Worm (Caenorhabditis elegans) whole organism, L3 larva: ENCODE results near the gene C30E1.4.
A peak's percentile ranks its signal among the peaks of the same experiment; 100 is the strongest.
"Not testable (repeated sequence)": the region's sequence is repeated elsewhere in the genome, so short reads cannot be mapped to it uniquely, and the experiment has no call there.

Source experiments
- R02D3.7 ChIP-seq: fragments of 150-350 bp; optimal IDR thresholded peaks from 2 replicates; lab custom pipeline; 2014; ENCODE audit warnings: missing biosample characterization, missing genetic modification characterization
- aly-2 ChIP-seq: fragments of 150-350 bp; optimal IDR thresholded peaks from 2 replicates; lab custom pipeline; 2014; ENCODE audit warnings: missing biosample characterization, missing genetic modification characterization
- ama-1 ChIP-seq: fragments of 150-350 bp; optimal IDR thresholded peaks from 2 replicates; lab custom pipeline; 2018
- ceh-16 ChIP-seq: sonication (generic microtip); optimal IDR thresholded peaks from 2 replicates; lab custom pipeline; 2017; ENCODE audit warnings: missing biosample characterization, missing genetic modification characterization
- ceh-28 ChIP-seq: fragments of 150-350 bp; optimal IDR thresholded peaks from 2 replicates; lab custom pipeline; 2014; ENCODE audit warnings: missing biosample characterization, missing genetic modification reagents, missing genetic modification characterization
- ceh-82 ChIP-seq: fragments of 150-350 bp; optimal IDR thresholded peaks from 2 replicates; lab custom pipeline; 2014; ENCODE audit warnings: missing biosample characterization, missing genetic modification characterization
- egl-5 ChIP-seq: fragments of 150-350 bp; optimal IDR thresholded peaks from 2 replicates; lab custom pipeline; 2017; ENCODE audit warnings: missing biosample characterization, missing genetic modification reagents, missing genetic modification characterization, inconsistent platforms
- elt-1 ChIP-seq: fragments of 150-350 bp; optimal IDR thresholded peaks from 2 replicates; lab custom pipeline; 2014; ENCODE audit warnings: missing biosample characterization, missing genetic modification characterization
- elt-2 ChIP-seq: sonication (generic microtip); optimal IDR thresholded peaks from 2 replicates; lab custom pipeline; 2016; ENCODE audit warnings: missing genetic modification reagents, mild to moderate bottlenecking, missing genetic modification characterization, missing compliant biosample characterization
- elt-3 ChIP-seq, 3 experiments: fragments of 150-350 bp in 1 of 3; sonication (generic microtip) in 2 of 3; optimal IDR thresholded peaks; 2 replicates in 2 of 3; 4 replicates in 1 of 3; lab custom pipeline; 2014 to 2017; ENCODE audit warnings: missing biosample characterization in 3 of 3, missing genetic modification characterization in 3 of 3
- fkh-10 ChIP-seq: sonication (generic microtip); optimal IDR thresholded peaks from 2 replicates; lab custom pipeline; 2017; ENCODE audit warnings: missing biosample characterization, missing genetic modification reagents, missing genetic modification characterization
- hmg-11 ChIP-seq: sonication (generic microtip); optimal IDR thresholded peaks from 2 replicates; lab custom pipeline; 2016; ENCODE audit warnings: missing genetic modification characterization, missing compliant biosample characterization
- lsy-12 ChIP-seq: sonication (generic microtip); optimal IDR thresholded peaks from 2 replicates; lab custom pipeline; 2016; ENCODE audit warnings: mild to moderate bottlenecking, missing genetic modification characterization, missing compliant biosample characterization
- mdl-1 ChIP-seq: fragments of 150-350 bp; optimal IDR thresholded peaks from 2 replicates; lab custom pipeline; 2014; ENCODE audit warnings: missing biosample characterization, missing genetic modification characterization
- mml-1 ChIP-seq: fragments of 150-350 bp; sonication (generic microtip); optimal IDR thresholded peaks from 3 replicates; lab custom pipeline; 2014; ENCODE audit warnings: missing biosample characterization, missing genetic modification characterization
- nfya-1 ChIP-seq: sonication (generic microtip); optimal IDR thresholded peaks from 2 replicates; lab custom pipeline; 2017; ENCODE audit warnings: missing genetic modification characterization, mild to moderate bottlenecking, missing compliant biosample characterization, antibody characterized with exemption, moderate library complexity; ENCODE audit not compliant: insufficient read depth
- nhr-12 ChIP-seq: fragments of 150-350 bp; optimal IDR thresholded peaks from 2 replicates; lab custom pipeline; 2014; ENCODE audit warnings: missing biosample characterization, missing genetic modification characterization
- nhr-23 ChIP-seq: fragments of 150-350 bp; optimal IDR thresholded peaks from 2 replicates; lab custom pipeline; 2014; ENCODE audit warnings: missing biosample characterization, missing genetic modification reagents, missing genetic modification characterization
- nhr-237 ChIP-seq: fragments of 150-350 bp; optimal IDR thresholded peaks from 2 replicates; lab custom pipeline; 2014; ENCODE audit warnings: missing biosample characterization, missing genetic modification characterization
- nhr-25 ChIP-seq: sonication (generic microtip); optimal IDR thresholded peaks from 2 replicates; lab custom pipeline; 2017; ENCODE audit warnings: missing biosample characterization, missing genetic modification characterization
- nhr-28 ChIP-seq: fragments of 150-350 bp; optimal IDR thresholded peaks from 2 replicates; lab custom pipeline; 2014; ENCODE audit warnings: missing biosample characterization, missing genetic modification characterization
- nhr-43 ChIP-seq: sonication (generic microtip); optimal IDR thresholded peaks from 2 replicates; lab custom pipeline; 2016; ENCODE audit warnings: mild to moderate bottlenecking, missing genetic modification characterization, missing compliant biosample characterization; ENCODE audit not compliant: poor library complexity, severe bottlenecking
- nhr-76 ChIP-seq: fragments of 150-350 bp; sonication (generic microtip); optimal IDR thresholded peaks from 5 replicates; lab custom pipeline; 2014; ENCODE audit warnings: missing biosample characterization, missing genetic modification characterization
- pqm-1 ChIP-seq: fragments of 150-350 bp; optimal IDR thresholded peaks from 2 replicates; lab custom pipeline; 2017; ENCODE audit warnings: missing biosample characterization, missing genetic modification characterization, inconsistent platforms
- sea-2 ChIP-seq: fragments of 150-350 bp; sonication (generic microtip); optimal IDR thresholded peaks from 4 replicates; lab custom pipeline; 2014; ENCODE audit warnings: missing biosample characterization, missing genetic modification reagents, missing genetic modification characterization
- snpc-4 ChIP-seq: fragments of 150-350 bp; optimal IDR thresholded peaks from 2 replicates; lab custom pipeline; 2014; ENCODE audit warnings: missing biosample characterization, missing genetic modification characterization
- tbx-2 ChIP-seq: sonication (generic microtip); optimal IDR thresholded peaks from 2 replicates; lab custom pipeline; 2016; ENCODE audit warnings: mild to moderate bottlenecking, missing genetic modification characterization, missing compliant biosample characterization
- unc-62 ChIP-seq: fragments of 150-350 bp; sonication (generic microtip); optimal IDR thresholded peaks from 4 replicates; lab custom pipeline; 2014; ENCODE audit warnings: missing biosample characterization, missing genetic modification reagents, missing genetic modification characterization
- ztf-11 ChIP-seq: fragments of 150-350 bp; optimal IDR thresholded peaks from 2 replicates; lab custom pipeline; 2014; ENCODE audit warnings: missing biosample characterization, missing genetic modification characterization
- ztf-4 ChIP-seq: fragments of 150-350 bp; optimal IDR thresholded peaks from 2 replicates; lab custom pipeline; 2014; ENCODE audit warnings: missing biosample characterization, missing genetic modification characterization

Gene C30E1.4

ce11 chrX:16894577-16894976 lies 29.2 kb upstream of the C30E1.4 start, which contains the start of gene F39F10.2:
TSS of gene F39F10.2 (plus strand) at chrX:16894877.
- TF ChIP-seq nhr-43 (tag; lab: Kevin White, UChicago) = no peak
- TF ChIP-seq ceh-16 (tag; lab: Kevin White, UChicago) = no peak
- no peak for TF ChIP-seq elt-2
- TF ChIP-seq mdl-1 (tag; lab: Kevin White, UChicago) = no peak
- no peak for TF ChIP-seq egl-5 (tag; lab: Kevin White, UChicago)
- no peak for TF ChIP-seq sea-2
- TF ChIP-seq ztf-4 (tag; lab: Kevin White, UChicago) = no peak

ce11 chrX:16901906-16902383 lies 21.8 kb upstream of the C30E1.4 start:
- TF ChIP-seq elt-2 = peak; percentile 9
- peak; percentile 20 for TF ChIP-seq elt-1 (tag; lab: Kevin White, UChicago)
- TF ChIP-seq nhr-23 (tag; lab: Kevin White, UChicago) = peak; percentile 25
- peak; percentile 72 for TF ChIP-seq nhr-25
- peak; percentile 43 for TF ChIP-seq nfya-1 (tag; lab: Kevin White, UChicago)

- TF ChIP-seq aly-2 (tag; lab: Kevin White, UChicago) (no peak), hmg-11 (tag; lab: Kevin White, UChicago) (no peak), snpc-4 (tag; lab: Kevin White, UChicago) (no peak), nhr-28 (tag; lab: Kevin White, UChicago) (no peak), nhr-12 (tag; lab: Kevin White, UChicago) (no peak), ama-1 (lab: Kevin White, UChicago) (no peak), unc-62 (GFP tag; lab: Kevin White, UChicago) (no peak), elt-1 (tag; lab: Kevin White, UChicago) (no peak), elt-3 (tag; optimal IDR thresholded peaks at IDR 0.05; lab: Kevin White, UChicago) (no peak), ceh-16 (tag; lab: Kevin White, UChicago) (no peak), ceh-28 (tag; lab: Kevin White, UChicago) (no peak)
These were observed 21.1 kb upstream of the C30E1.4 start for ce11 chrX:16902657-16903056.

- TF ChIP-seq mdl-1 (tag; lab: Kevin White, UChicago) (no peak), lsy-12 (tag; lab: Kevin White, UChicago) (no peak)
These were observed 20.1 kb upstream of the C30E1.4 start, which contains the start of gene F39F10.4 for ce11 chrX:16903619-16904018. TSS of gene F39F10.4 (minus strand) at chrX:16903719.

- TF ChIP-seq nhr-76 (tag; lab: Kevin White, UChicago); mml-1 (tag; lab: Kevin White, UChicago); ama-1 (lab: Kevin White, UChicago): not testable (repeated sequence)
- TF ChIP-seq, all 47 proteins: peak for 0; not testable (repeated sequence) for 47
These were observed 10.1 kb upstream of the C30E1.4 start, which contains the start of gene F39F10.5 for ce11 chrX:16913669-16914068. TSS of gene F39F10.5 (minus strand) at chrX:16913769.

ce11 chrX:16919468-16919867 lies 4.3 kb upstream of the C30E1.4 start:
- TF ChIP-seq ceh-16 (tag; lab: Kevin White, UChicago) = no peak
- TF ChIP-seq pqm-1 = peak; percentile 40
- TF ChIP-seq elt-2 = peak; percentile 68
- no peak for TF ChIP-seq nhr-23 (tag; lab: Kevin White, UChicago)
- TF ChIP-seq mdl-1 (tag; lab: Kevin White, UChicago) = no peak

ce11 chrX:16921533-16921932 lies 2.2 kb upstream of the C30E1.4 start, which contains the start of gene fbxb-114:
TSS of gene fbxb-114 (plus strand) at chrX:16921833.
- no peak for TF ChIP-seq nhr-237 (tag; lab: Kevin White, UChicago)
- TF ChIP-seq fkh-10 = no peak
- no peak for TF ChIP-seq tbx-2 (tag; lab: Kevin White, UChicago)
- no peak for TF ChIP-seq ama-1 (lab: Kevin White, UChicago)
- no peak for TF ChIP-seq hmg-11 (tag; lab: Kevin White, UChicago)
- no peak for TF ChIP-seq R02D3.7 (tag; lab: Kevin White, UChicago)
- TF ChIP-seq elt-2 = no peak
- no peak for TF ChIP-seq nhr-28 (tag; lab: Kevin White, UChicago)
- TF ChIP-seq egl-5 (tag; lab: Kevin White, UChicago) = no peak
- no peak for TF ChIP-seq ceh-28 (tag; lab: Kevin White, UChicago)
- no peak for TF ChIP-seq ztf-11
- TF ChIP-seq unc-62 (GFP tag; lab: Kevin White, UChicago) = no peak
- no peak for TF ChIP-seq ceh-82
